Fruit fly (Drosophila melanogaster) whole organism, embryonic: Measurements from ENCODE around the gene CG18749.
A peak's percentile ranks its signal among the peaks of the same experiment; 100 is the strongest.

Experiments
- Abd-B ChIP-seq: fragments of 200-800 bp; sonication (Bioruptor generic); optimal IDR thresholded peaks from 2 replicates; lab custom pipeline; 2018; ENCODE audit warnings: missing biosample characterization, mild to moderate bottlenecking, missing genetic modification characterization, moderate library complexity
- Ada2b ChIP-seq: fragments of 200-800 bp; sonication (Bioruptor generic); IDR thresholded peaks from 2 replicates; pipeline ENCODE4 v1.3.6; 2022; ENCODE audit warnings: missing biosample characterization, missing genetic modification characterization
- BEAF-32 ChIP-seq: fragments of 200-800 bp; sonication (Bioruptor generic); optimal IDR thresholded peaks from 3 replicates; lab custom pipeline; 2017; ENCODE audit warnings: missing biosample characterization, missing genetic modification characterization, mild to moderate bottlenecking, moderate library complexity, missing genetic modification reagents
- CG10274 ChIP-seq: fragments of 200-800 bp; sonication (Bioruptor generic); optimal IDR thresholded peaks from 3 replicates; lab custom pipeline; 2017; ENCODE audit warnings: missing biosample characterization, mild to moderate bottlenecking, missing genetic modification characterization
- CG10321 ChIP-seq: fragments of 200-800 bp; sonication (Bioruptor generic); IDR thresholded peaks from 2 replicates; pipeline ENCODE4 v1.3.6; 2022; ENCODE audit warnings: missing biosample characterization, missing genetic modification characterization
- CG10431 ChIP-seq: fragments of 200-800 bp; sonication (Bioruptor generic); optimal IDR thresholded peaks from 3 replicates; lab custom pipeline; 2018; ENCODE audit warnings: missing biosample characterization, mild to moderate bottlenecking, missing genetic modification characterization
- CG11247 ChIP-seq: fragments of 200-800 bp; sonication (Bioruptor generic); IDR thresholded peaks from 2 replicates; pipeline ENCODE4 v1.3.6; 2022; ENCODE audit warnings: missing biosample characterization, missing genetic modification characterization
- CG12391 ChIP-seq: fragments of 200-800 bp; sonication (Bioruptor generic); optimal IDR thresholded peaks from 3 replicates; lab custom pipeline; 2018; ENCODE audit warnings: missing biosample characterization, mild to moderate bottlenecking, missing genetic modification characterization, moderate library complexity
- CG14860 ChIP-seq: fragments of 200-800 bp; sonication (Bioruptor generic); IDR thresholded peaks from 3 replicates; pipeline ENCODE4 v1.3.6; 2022; ENCODE audit warnings: missing biosample characterization, missing genetic modification characterization; ENCODE audit not compliant: partially characterized antibody
- CG15011 ChIP-seq: fragments of 200-800 bp; sonication (Bioruptor generic); optimal IDR thresholded peaks from 3 replicates; lab custom pipeline; 2018; ENCODE audit warnings: missing biosample characterization, mild to moderate bottlenecking, missing genetic modification characterization
- CG15269 ChIP-seq: fragments of 200-800 bp; sonication (Bioruptor generic); optimal IDR thresholded peaks from 2 replicates; lab custom pipeline; 2018; ENCODE audit warnings: missing biosample characterization, mild to moderate bottlenecking, missing genetic modification characterization, moderate library complexity
- CG16863 ChIP-seq: fragments of 200-800 bp; sonication (Bioruptor generic); optimal IDR thresholded peaks from 3 replicates; lab custom pipeline; 2016; ENCODE audit warnings: missing biosample characterization, missing genetic modification characterization
- CG2120 ChIP-seq: fragments of 200-800 bp; sonication (Bioruptor generic); optimal IDR thresholded peaks from 3 replicates; lab custom pipeline; 2016; ENCODE audit warnings: missing biosample characterization, missing genetic modification characterization
- CG31224 ChIP-seq: fragments of 200-800 bp; sonication (Bioruptor generic); IDR thresholded peaks from 2 replicates; pipeline ENCODE4 v1.3.6; 2022; ENCODE audit warnings: missing biosample characterization, missing genetic modification characterization
- CG3995 ChIP-seq: fragments of 200-800 bp; sonication (Bioruptor generic); optimal IDR thresholded peaks from 3 replicates; lab custom pipeline; 2016; ENCODE audit warnings: missing biosample characterization, missing genetic modification characterization
- CG4424 ChIP-seq: fragments of 200-800 bp; sonication (Bioruptor generic); optimal IDR thresholded peaks from 3 replicates; lab custom pipeline; 2016; ENCODE audit warnings: missing biosample characterization, missing genetic modification characterization
- CG5180 ChIP-seq: fragments of 200-800 bp; sonication (Bioruptor generic); optimal IDR thresholded peaks from 3 replicates; lab custom pipeline; 2017; ENCODE audit warnings: missing biosample characterization, missing genetic modification characterization, mild to moderate bottlenecking, moderate library complexity, missing genetic modification reagents
- CG5953 ChIP-seq: fragments of 200-800 bp; sonication (Bioruptor generic); IDR thresholded peaks from 2 replicates; pipeline ENCODE4 v1.3.6; 2022; ENCODE audit warnings: missing biosample characterization, missing genetic modification characterization
- CG6854 ChIP-seq: fragments of 200-800 bp; sonication (Bioruptor generic); optimal IDR thresholded peaks from 3 replicates; lab custom pipeline; 2017; ENCODE audit warnings: missing biosample characterization, mild to moderate bottlenecking, missing genetic modification characterization
- CG7556 ChIP-seq: fragments of 200-800 bp; sonication (Bioruptor generic); optimal IDR thresholded peaks from 2 replicates; lab custom pipeline; 2017; ENCODE audit warnings: missing biosample characterization, mild to moderate bottlenecking, missing genetic modification characterization
- CG7987 ChIP-seq: fragments of 200-800 bp; sonication (Bioruptor generic); optimal IDR thresholded peaks from 2 replicates; lab custom pipeline; 2018; ENCODE audit warnings: missing biosample characterization, mild to moderate bottlenecking, missing genetic modification characterization, moderate library complexity
- CG8089 ChIP-seq: fragments of 200-800 bp; sonication (Bioruptor generic); optimal IDR thresholded peaks from 3 replicates; lab custom pipeline; 2016; ENCODE audit warnings: missing biosample characterization, missing genetic modification characterization
- CHES-1-like ChIP-seq: fragments of 200-800 bp; sonication (Bioruptor generic); optimal IDR thresholded peaks from 2 replicates; lab custom pipeline; 2016; ENCODE audit warnings: missing biosample characterization, missing genetic modification characterization
- CrebB ChIP-seq: fragments of 200-800 bp; sonication (Bioruptor generic); optimal IDR thresholded peaks from 3 replicates; lab custom pipeline; 2018; ENCODE audit warnings: missing biosample characterization, mild to moderate bottlenecking, missing genetic modification characterization
- D19B ChIP-seq: fragments of 200-800 bp; sonication (Bioruptor generic); optimal IDR thresholded peaks from 2 replicates; lab custom pipeline; 2017; ENCODE audit warnings: missing biosample characterization, mild to moderate bottlenecking, missing genetic modification characterization
- ERR ChIP-seq: fragments of 200-800 bp; sonication (Bioruptor generic); optimal IDR thresholded peaks from 2 replicates; lab custom pipeline; 2016; ENCODE audit warnings: missing biosample characterization, missing genetic modification characterization
- GATAe ChIP-seq: fragments of 200-800 bp; sonication (Bioruptor generic); conservative IDR thresholded peaks from 2 replicates; pipeline ENCODE4 v1.3.6; 2022; ENCODE audit warnings: missing biosample characterization, missing genetic modification characterization
- HLH3B ChIP-seq: fragments of 200-800 bp; sonication (Bioruptor generic); IDR thresholded peaks from 2 replicates; pipeline ENCODE4 v1.3.6; 2022; ENCODE audit warnings: missing biosample characterization, missing genetic modification characterization
- Hand ChIP-seq: fragments of 200-800 bp; sonication (Bioruptor generic); optimal IDR thresholded peaks from 2 replicates; lab custom pipeline; 2017; ENCODE audit warnings: mild to moderate bottlenecking, missing biosample characterization, missing genetic modification reagents, missing genetic modification characterization
- Meics ChIP-seq: fragments of 200-800 bp; sonication (Bioruptor generic); optimal IDR thresholded peaks from 2 replicates; lab custom pipeline; 2017; ENCODE audit warnings: missing biosample characterization, mild to moderate bottlenecking, missing genetic modification characterization
- Neu2 ChIP-seq: fragments of 200-800 bp; sonication (Bioruptor generic); optimal IDR thresholded peaks from 3 replicates; lab custom pipeline; 2016; ENCODE audit warnings: missing biosample characterization, missing genetic modification characterization, borderline replicate concordance
- Nf-YA ChIP-seq: fragments of 200-800 bp; sonication (Bioruptor generic); IDR thresholded peaks from 2 replicates; pipeline ENCODE4 v1.3.6; 2022; ENCODE audit warnings: missing biosample characterization, missing genetic modification characterization
- Opbp ChIP-seq: fragments of 200-800 bp; sonication (Bioruptor generic); IDR thresholded peaks from 3 replicates; pipeline ENCODE4 v1.3.6; 2022; ENCODE audit warnings: missing biosample characterization, missing genetic modification characterization; ENCODE audit not compliant: partially characterized antibody
- Rx ChIP-seq: fragments of 200-800 bp; sonication (Bioruptor generic); IDR thresholded peaks from 2 replicates; pipeline ENCODE4 v1.3.6; 2022; ENCODE audit warnings: missing biosample characterization, missing genetic modification characterization
- Sox100B ChIP-seq: fragments of 200-800 bp; sonication (Bioruptor generic); optimal IDR thresholded peaks from 3 replicates; lab custom pipeline; 2018; ENCODE audit warnings: missing biosample characterization, mild to moderate bottlenecking, missing genetic modification characterization
- Taf1 ChIP-seq: fragments of 200-800 bp; sonication (Bioruptor generic); IDR thresholded peaks from 2 replicates; pipeline ENCODE4 v1.3.6; 2022; ENCODE audit warnings: missing biosample characterization, missing genetic modification characterization
- Trl ChIP-seq, 3 experiments: fragments of >200 bp in 2 of 3; fragments of 200-800 bp in 1 of 3; sonication (Bioruptor generic) in 1 of 3; optimal IDR thresholded peaks; 2 replicates in 1 of 3; 3 replicates in 2 of 3; lab custom pipeline; 2016 to 2017; ENCODE audit warnings: missing biosample characterization in 1 of 3, missing genetic modification characterization in 1 of 3
- ab ChIP-seq: fragments of 200-800 bp; sonication (Bioruptor generic); optimal IDR thresholded peaks from 2 replicates; lab custom pipeline; 2016; ENCODE audit warnings: missing biosample characterization, missing genetic modification characterization
- ap ChIP-seq: fragments of 200-800 bp; sonication (Bioruptor generic); IDR thresholded peaks from 2 replicates; pipeline ENCODE4 v1.3.6; 2022; ENCODE audit warnings: missing biosample characterization, missing genetic modification characterization
- fd3F ChIP-seq: fragments of 200-800 bp; sonication (Bioruptor generic); optimal IDR thresholded peaks from 2 replicates; lab custom pipeline; 2018; ENCODE audit warnings: missing biosample characterization, mild to moderate bottlenecking, missing genetic modification characterization, moderate library complexity
- fd96Cb ChIP-seq: fragments of 200-800 bp; sonication (Bioruptor generic); optimal IDR thresholded peaks from 2 replicates; lab custom pipeline; 2018; ENCODE audit warnings: missing biosample characterization, mild to moderate bottlenecking, missing genetic modification characterization, moderate library complexity
- gem ChIP-seq: fragments of 200-800 bp; sonication (Bioruptor generic); optimal IDR thresholded peaks from 2 replicates; lab custom pipeline; 2019; ENCODE audit warnings: missing biosample characterization, mild to moderate bottlenecking, missing genetic modification characterization, moderate library complexity
- gro ChIP-seq: fragments of 200-800 bp; sonication (Bioruptor generic); optimal IDR thresholded peaks from 2 replicates; lab custom pipeline; 2016; ENCODE audit warnings: missing biosample characterization, missing genetic modification characterization
- ham ChIP-seq: fragments of 200-800 bp; sonication (Bioruptor generic); IDR thresholded peaks from 2 replicates; pipeline ENCODE4 v1.3.6; 2022; ENCODE audit warnings: missing biosample characterization, missing genetic modification characterization
- ken ChIP-seq: fragments of 200-800 bp; sonication (Bioruptor generic); IDR thresholded peaks from 3 replicates; pipeline ENCODE4 v1.3.6; 2022; ENCODE audit warnings: missing biosample characterization, missing genetic modification characterization
- mirr ChIP-seq: fragments of 200-800 bp; sonication (Bioruptor generic); optimal IDR thresholded peaks from 3 replicates; lab custom pipeline; 2018; ENCODE audit warnings: missing biosample characterization, mild to moderate bottlenecking, missing genetic modification characterization
- odd ChIP-seq: fragments of 200-800 bp; sonication (Bioruptor generic); optimal IDR thresholded peaks from 2 replicates; lab custom pipeline; 2017; ENCODE audit warnings: missing biosample characterization, mild to moderate bottlenecking, missing genetic modification characterization
- phol ChIP-seq: fragments of 200-800 bp; sonication (Bioruptor generic); optimal IDR thresholded peaks from 3 replicates; lab custom pipeline; 2018; ENCODE audit warnings: missing biosample characterization, mild to moderate bottlenecking, missing genetic modification characterization, moderate library complexity
- ssp ChIP-seq: fragments of 200-800 bp; sonication (Bioruptor generic); IDR thresholded peaks from 2 replicates; pipeline ENCODE4 v1.3.6; 2022; ENCODE audit warnings: missing biosample characterization, missing genetic modification characterization
- unc-4 ChIP-seq: fragments of 200-800 bp; sonication (Bioruptor generic); IDR thresholded peaks from 2 replicates; pipeline ENCODE4 v1.3.6; 2022; ENCODE audit warnings: missing biosample characterization, missing genetic modification characterization; ENCODE audit not compliant: partially characterized antibody
- zen ChIP-seq: fragments of 200-800 bp; sonication (Bioruptor generic); optimal IDR thresholded peaks from 3 replicates; lab custom pipeline; 2018; ENCODE audit warnings: missing biosample characterization, mild to moderate bottlenecking, missing genetic modification characterization, moderate library complexity

CG18749 gene

dm6 chr3R:8256040-8256439, 12.2 kb downstream of the CG18749 start (continued):
- TF ChIP-seq CG12391 (tag; lab: Kevin White, UChicago): no peak
- TF ChIP-seq CG16863: no peak
- peak; percentile 26 for TF ChIP-seq gro (GFP tag; lab: Kevin White, UChicago)
- TF ChIP-seq CG5953: no peak
- TF ChIP-seq CHES-1-like (GFP tag; lab: Kevin White, UChicago): no peak
- no peak for TF ChIP-seq D19B (GFP tag; lab: Kevin White, UChicago)
- TF ChIP-seq CG10274 (GFP tag; lab: Kevin White, UChicago): no peak
- no peak for TF ChIP-seq Sox100B
- TF ChIP-seq CG15269 (tag; lab: Kevin White, UChicago): peak; percentile 52
- no peak for TF ChIP-seq unc-4 (GFP tag; lab: Robert Waterston, UW)
- TF ChIP-seq ham: no peak
- TF ChIP-seq Trl (optimal IDR thresholded peaks at IDR 0.05; lab: Kevin White, UChicago): no peak
- no peak for TF ChIP-seq Trl (GFP tag; optimal IDR thresholded peaks at IDR 0.05; lab: Kevin White, UChicago)
- no peak for TF ChIP-seq ap (GFP tag; lab: Robert Waterston, UW)
- TF ChIP-seq CG2120: peak; percentile 61
- no peak for TF ChIP-seq CG4424 (GFP tag; lab: Kevin White, UChicago)
- TF ChIP-seq Opbp (GFP tag; lab: Robert Waterston, UW): no peak
- no peak for TF ChIP-seq CG3995 (GFP tag; lab: Kevin White, UChicago)
- TF ChIP-seq ERR (GFP tag; lab: Kevin White, UChicago): no peak
- TF ChIP-seq Neu2 (GFP tag; lab: Kevin White, UChicago): no peak
- TF ChIP-seq Taf1: no peak
- no peak for TF ChIP-seq Rx (GFP tag; lab: Robert Waterston, UW)
- peak; percentile 4 for TF ChIP-seq CG6854 (GFP tag; lab: Kevin White, UChicago)
- no peak for TF ChIP-seq GATAe (GFP tag; lab: Robert Waterston, UW)
- TF ChIP-seq CG15011 (GFP tag; lab: Kevin White, UChicago): no peak
- no peak for TF ChIP-seq ab (GFP tag; lab: Kevin White, UChicago)
- TF ChIP-seq CG10431 (GFP tag; lab: Kevin White, UChicago): no peak
- no peak for TF ChIP-seq ssp (GFP tag; lab: Robert Waterston, UW)
- no peak for TF ChIP-seq CG7987 (GFP tag; lab: Kevin White, UChicago)
- no peak for TF ChIP-seq CG14860 (GFP tag; lab: Robert Waterston, UW)
- TF ChIP-seq fd3F (GFP tag; lab: Kevin White, UChicago): no peak
- no peak for TF ChIP-seq ken
- TF ChIP-seq Ada2b (GFP tag; lab: Robert Waterston, UW): no peak
- no peak for TF ChIP-seq CG31224 (GFP tag; lab: Robert Waterston, UW)
- TF ChIP-seq Hand (GFP tag; lab: Kevin White, UChicago): no peak
- peak; percentile 31 for TF ChIP-seq CG7556 (GFP tag; lab: Kevin White, UChicago)
- TF ChIP-seq fd96Cb (tag; lab: Kevin White, UChicago): peak; percentile 27
- TF ChIP-seq phol (tag; lab: Kevin White, UChicago): peak; percentile 33
- TF ChIP-seq CG10321: no peak
- no peak for TF ChIP-seq CG11247 (GFP tag; lab: Robert Waterston, UW)
- peak; percentile 51 for TF ChIP-seq Meics (GFP tag; lab: Kevin White, UChicago)
- TF ChIP-seq Abd-B (GFP tag; lab: Kevin White, UChicago): no peak
- TF ChIP-seq CG5180 (GFP tag; lab: Kevin White, UChicago): no peak
- TF ChIP-seq gem (tag; lab: Kevin White, UChicago): peak; percentile 65
- TF ChIP-seq BEAF-32 (GFP tag; lab: Kevin White, UChicago): no peak
- TF ChIP-seq mirr (GFP tag; lab: Kevin White, UChicago): no peak
- 0 out of 2 replicates have a peak, but pooled peaks have one; percentile 25 for TF ChIP-seq HLH3B
- no peak for TF ChIP-seq CrebB (tag; lab: Kevin White, UChicago)
- no peak for TF ChIP-seq odd (GFP tag; lab: Kevin White, UChicago)
- TF ChIP-seq CG8089: no peak
- TF ChIP-seq Nf-YA (GFP tag; lab: Robert Waterston, UW): no peak
- no peak for TF ChIP-seq zen (tag; lab: Kevin White, UChicago)
